Fruit fly (Drosophila melanogaster): ENCODE data around the gene CG18178.

The CG18178 gene

dm6 chr3L:9742342-9742741 is 23.4 kb upstream of the CG18178 start (continued):
- no peak for TF ChIP-seq Stat92E (GFP tag; optimal IDR thresholded peaks at IDR 0.05)

- TF ChIP-seq hkb (optimal IDR thresholded peaks at IDR 0.05) (no peak), hkb (GFP tag; IDR thresholded peaks at IDR 0.05) (peak; percentile 36; the same call in 1 of the 2 replicates), CG12071 (GFP tag; optimal IDR thresholded peaks at IDR 0.05) (peak; percentile 12), Hmr (GFP tag; optimal IDR thresholded peaks at IDR 0.05) (peak; percentile 46), gfzf (GFP tag; optimal IDR thresholded peaks at IDR 0.05) (no peak), CG1792 (GFP tag; optimal IDR thresholded peaks at IDR 0.05) (no peak), cwo (GFP tag; optimal IDR thresholded peaks at IDR 0.05) (peak; percentile 26), gsb-n (tag; optimal IDR thresholded peaks at IDR 0.05) (no peak), CG31441 (GFP tag; IDR thresholded peaks at IDR 0.05) (peak; percentile 54; the same call in 1 of the 2 replicates), CG13775 (GFP tag; optimal IDR thresholded peaks at IDR 0.05) (no peak), CG18262 (tag; optimal IDR thresholded peaks at IDR 0.05) (peak; percentile 46), sens (GFP tag) (peak; percentile 71), Blimp-1 (GFP tag; optimal IDR thresholded peaks at IDR 0.05) (peak; percentile 20), CG30403 (GFP tag; optimal IDR thresholded peaks at IDR 0.05) (peak; percentile 40), E2f1 (GFP tag; IDR thresholded peaks at IDR 0.05) (peak; percentile 35; the same call in 1 of the 2 replicates), grn (GFP tag; optimal IDR thresholded peaks at IDR 0.05) (no peak), ATbp (GFP tag; optimal IDR thresholded peaks at IDR 0.05) (peak; percentile 23), CG18599 (GFP tag; optimal IDR thresholded peaks at IDR 0.05) (peak; percentile 42), Lhr (GFP tag; optimal IDR thresholded peaks at IDR 0.05) (no peak), ash1 (GFP tag; optimal IDR thresholded peaks at IDR 0.05) (no peak), B-H1 (GFP tag; IDR thresholded peaks at IDR 0.05) (no peak; the same call in 2 of the 3 replicates), CG17361 (GFP tag; IDR thresholded peaks at IDR 0.05) (peak; percentile 65), ttk (GFP tag; IDR thresholded peaks at IDR 0.05) (peak; percentile 20; the same call in 1 of the 2 replicates), CG2712 (tag; optimal IDR thresholded peaks at IDR 0.05) (peak; percentile 53), unpg (GFP tag; optimal IDR thresholded peaks at IDR 0.05) (peak; percentile 33), zfh2 (GFP tag; optimal IDR thresholded peaks at IDR 0.05) (no peak), row (GFP tag; IDR thresholded peaks at IDR 0.05) (peak; percentile 52), Fer1 (GFP tag; optimal IDR thresholded peaks at IDR 0.05) (peak; percentile 25), lab (GFP tag; optimal IDR thresholded peaks at IDR 0.05) (peak; percentile 13), caup (GFP tag; optimal IDR thresholded peaks at IDR 0.05; ENCODE audit: severe bottlenecking) (no peak), CG11504 (tag; optimal IDR thresholded peaks at IDR 0.05) (peak; percentile 51), schlank (tag; optimal IDR thresholded peaks at IDR 0.05) (no peak), Dbx (GFP tag; IDR thresholded peaks at IDR 0.05) (peak; percentile 34; the same call in 1 of the 3 replicates), sisA (GFP tag; IDR thresholded peaks at IDR 0.05) (0 out of 2 replicates have a peak, but pooled peaks have one; percentile 31), CG8388 (GFP tag; optimal IDR thresholded peaks at IDR 0.05) (peak; percentile 16), CG3065 (GFP tag; optimal IDR thresholded peaks at IDR 0.05) (no peak), nau (GFP tag; optimal IDR thresholded peaks at IDR 0.05) (peak; percentile 3), CG10979 (tag; optimal IDR thresholded peaks at IDR 0.05) (peak; percentile 4), CG17829 (tag; optimal IDR thresholded peaks at IDR 0.05) (peak; percentile 40), Sin3A (optimal IDR thresholded peaks at IDR 0.05) (no peak), dmrt99B (tag; optimal IDR thresholded peaks at IDR 0.05) (no peak), CG15269 (tag; optimal IDR thresholded peaks at IDR 0.05) (no peak), CG11696 (GFP tag; IDR thresholded peaks at IDR 0.05) (no peak), BtbVII (GFP tag; optimal IDR thresholded peaks at IDR 0.05) (peak; percentile 5), ewg (GFP tag; optimal IDR thresholded peaks at IDR 0.05) (peak; percentile 57), CG17359 (tag; optimal IDR thresholded peaks at IDR 0.05) (peak; percentile 28), CG2875 (GFP tag; optimal IDR thresholded peaks at IDR 0.05) (no peak)
Observed at dm6 chr3L:9739629-9740028, 20.7 kb upstream of the CG18178 start.

Measured in whole organism, embryonic.